Fruit fly (Drosophila melanogaster): ENCODE results near the gene Lk.

Gene Lk

dm6 chr3L:14543971-14544655 lies 16.5 kb downstream of the Lk start (continued):
- TF ChIP-seq row (GFP tag; IDR thresholded peaks at IDR 0.05), result peak; percentile 14; the same call in 1 of the 3 replicates
- no peak for TF ChIP-seq pita (GFP tag; optimal IDR thresholded peaks at IDR 0.05)
- TF ChIP-seq zen2 (GFP tag; IDR thresholded peaks at IDR 0.05; ENCODE audit: partially characterized antibody), result no peak
- no peak for TF ChIP-seq fu2 (GFP tag; optimal IDR thresholded peaks at IDR 0.05)
- TF ChIP-seq Fer3 (tag; optimal IDR thresholded peaks at IDR 0.05), result peak; percentile 8
- no peak for TF ChIP-seq lov (optimal IDR thresholded peaks at IDR 0.05)
- TF ChIP-seq lov (GFP tag; IDR thresholded peaks at IDR 0.05), result no peak
- peak; percentile 75 for TF ChIP-seq HLH4C (GFP tag; IDR thresholded peaks at IDR 0.05; ENCODE audit: partially characterized antibody)
- TF ChIP-seq CG4404 (GFP tag; IDR thresholded peaks at IDR 0.05), result no peak
- TF ChIP-seq bsh (GFP tag; optimal IDR thresholded peaks at IDR 0.05), result peak in 1 of 2 experiments; percentile 33
- no peak for TF ChIP-seq org-1 (GFP tag; optimal IDR thresholded peaks at IDR 0.05)
- no peak for TF ChIP-seq Usf (GFP tag; optimal IDR thresholded peaks at IDR 0.05)
- no peak for TF ChIP-seq sisA (GFP tag; IDR thresholded peaks at IDR 0.05)
- no peak for TF ChIP-seq usp (GFP tag; optimal IDR thresholded peaks at IDR 0.05)
- TF ChIP-seq CG2116 (GFP tag; optimal IDR thresholded peaks at IDR 0.05), result no peak
- no peak for TF ChIP-seq CG3847 (GFP tag; IDR thresholded peaks at IDR 0.05)
- TF ChIP-seq CG34422 (GFP tag; IDR thresholded peaks at IDR 0.05), result 0 out of 3 replicates have a peak, but pooled peaks have one; percentile 31
- peak; percentile 24 for TF ChIP-seq CG17829 (tag; optimal IDR thresholded peaks at IDR 0.05)
- TF ChIP-seq CG32767 (GFP tag; IDR thresholded peaks at IDR 0.05), result 0 out of 2 replicates have a peak, but pooled peaks have one; percentile 23
- TF ChIP-seq sqz (GFP tag; optimal IDR thresholded peaks at IDR 0.05), result peak; percentile 94
- no peak for TF ChIP-seq Atf3 (GFP tag; optimal IDR thresholded peaks at IDR 0.05)
- peak; percentile 71 for TF ChIP-seq vvl (GFP tag; IDR thresholded peaks at IDR 0.05)
- peak; percentile 97 for TF ChIP-seq kni (GFP tag; optimal IDR thresholded peaks at IDR 0.05)
- no peak for TF ChIP-seq ab (GFP tag; optimal IDR thresholded peaks at IDR 0.05)
- peak; percentile 60; the same call in 1 of the 2 replicates for TF ChIP-seq tna (GFP tag; IDR thresholded peaks at IDR 0.05; ENCODE audit: partially characterized antibody)
- TF ChIP-seq CG15073 (GFP tag; optimal IDR thresholded peaks at IDR 0.05), result no peak
- 0 out of 2 replicates have a peak, but pooled peaks have one; percentile 6 for TF ChIP-seq bowl (GFP tag; IDR thresholded peaks at IDR 0.05)
- TF ChIP-seq CG31365 (tag; optimal IDR thresholded peaks at IDR 0.05), result no peak
- TF ChIP-seq tup (GFP tag; optimal IDR thresholded peaks at IDR 0.05), result no peak
- TF ChIP-seq CG33213 (GFP tag; optimal IDR thresholded peaks at IDR 0.05), result no peak
- TF ChIP-seq scrt (GFP tag; optimal IDR thresholded peaks at IDR 0.05), result no peak
- TF ChIP-seq bab2 (GFP tag; optimal IDR thresholded peaks at IDR 0.05), result no peak
- TF ChIP-seq CG9727 (GFP tag; optimal IDR thresholded peaks at IDR 0.05), result peak; percentile 11
- no peak for TF ChIP-seq eyg (GFP tag; optimal IDR thresholded peaks at IDR 0.05)
- peak; percentile 10; the same call in 1 of the 2 replicates for TF ChIP-seq bbx (GFP tag; IDR thresholded peaks at IDR 0.05; ENCODE audit: partially characterized antibody)
- TF ChIP-seq CG13624 (GFP tag; optimal IDR thresholded peaks at IDR 0.05), result no peak
- TF ChIP-seq CG12104 (GFP tag; optimal IDR thresholded peaks at IDR 0.05), result no peak
- no peak for TF ChIP-seq gsb-n (tag; optimal IDR thresholded peaks at IDR 0.05)
- no peak for TF ChIP-seq CG10565 (GFP tag; optimal IDR thresholded peaks at IDR 0.05)
- no peak for TF ChIP-seq Taf1 (GFP tag; IDR thresholded peaks at IDR 0.05)
- TF ChIP-seq HLH3B (GFP tag; IDR thresholded peaks at IDR 0.05), result peak; percentile 41; the same call in 1 of the 2 replicates
- TF ChIP-seq CG8359 (GFP tag; optimal IDR thresholded peaks at IDR 0.05; ENCODE audit: borderline replicate concordance), result no peak
- TF ChIP-seq CG2678 (tag; optimal IDR thresholded peaks at IDR 0.05), result peak; percentile 38
- peak; percentile 30 for TF ChIP-seq Asciz (GFP tag; optimal IDR thresholded peaks at IDR 0.05)
- no peak for TF ChIP-seq chn (GFP tag; optimal IDR thresholded peaks at IDR 0.05)
- no peak for TF ChIP-seq fru (optimal IDR thresholded peaks at IDR 0.05)
- no peak for TF ChIP-seq CG34376 (GFP tag; optimal IDR thresholded peaks at IDR 0.05)
- TF ChIP-seq Mrtf (GFP tag; IDR thresholded peaks at IDR 0.05), result no peak
- TF ChIP-seq so (GFP tag; IDR thresholded peaks at IDR 0.05), result peak; percentile 73; the same call in 1 of the 3 replicates
- TF ChIP-seq nerfin-2 (GFP tag; IDR thresholded peaks at IDR 0.05; ENCODE audit: partially characterized antibody), result 0 out of 2 replicates have a peak, but pooled peaks have one; percentile 15
